Worm (Caenorhabditis elegans): Measurements from ENCODE around the gene znf-474.

Gene znf-474

ce11 chrX:12160002-12160690 is 10.4 kb downstream of the znf-474 start, which contains the start of gene F57G12.2:
TSS of gene F57G12.2 (minus strand) at chrX:12160052.
- TF ChIP-seq ztf-4 (tag; optimal IDR thresholded peaks at IDR 0.05): peak; percentile 24
- no peak for TF ChIP-seq nhr-11 (tag; optimal IDR thresholded peaks at IDR 0.05)
- TF ChIP-seq nhr-85 (tag): peak; percentile 73
- TF ChIP-seq blmp-1 (tag; optimal IDR thresholded peaks at IDR 0.05): peak; percentile 54
- TF ChIP-seq fos-1 (tag; optimal IDR thresholded peaks at IDR 0.05): no peak
- no peak for TF ChIP-seq xbp-1 (tag; optimal IDR thresholded peaks at IDR 0.05)
- no peak for TF ChIP-seq unc-98 (GFP tag; IDR thresholded peaks at IDR 0.05)
- no peak for TF ChIP-seq zip-4 (GFP tag; optimal IDR thresholded peaks at IDR 0.05)
- no peak for TF ChIP-seq aly-2 (tag; optimal IDR thresholded peaks at IDR 0.05)
- TF ChIP-seq ztf-11 (tag; optimal IDR thresholded peaks at IDR 0.05): no peak
- no peak for TF ChIP-seq dsc-1 (tag; optimal IDR thresholded peaks at IDR 0.05)
- no peak for TF ChIP-seq nhr-71 (tag; optimal IDR thresholded peaks at IDR 0.05)
- TF ChIP-seq pax-3 (tag; optimal IDR thresholded peaks at IDR 0.05): no peak
- TF ChIP-seq unc-86 (tag; optimal IDR thresholded peaks at IDR 0.05): no peak
- peak; percentile 71; the same call in 1 of the 2 replicates for TF ChIP-seq grh-1 (GFP tag; IDR thresholded peaks at IDR 0.05)
- TF ChIP-seq rnt-1 (tag; optimal IDR thresholded peaks at IDR 0.05): no peak

- TF ChIP-seq sup-37 (GFP tag; optimal IDR thresholded peaks at IDR 0.05) (no peak), aha-1 (tag; optimal IDR thresholded peaks at IDR 0.05) (no peak), unc-98 (GFP tag; IDR thresholded peaks at IDR 0.05) (no peak), efl-1 (optimal IDR thresholded peaks at IDR 0.05) (no peak), efl-1 (GFP tag; optimal IDR thresholded peaks at IDR 0.05 in 1 of 2) (peak in 1 of 2 experiments; percentile 13), lin-14 (GFP tag; optimal IDR thresholded peaks at IDR 0.05) (no peak), nhr-90 (tag; optimal IDR thresholded peaks at IDR 0.05; ENCODE audit: poor library complexity) (no peak), nhr-28 (tag; optimal IDR thresholded peaks at IDR 0.05) (no peak)
These were observed 12.9 kb downstream of the znf-474 start for ce11 chrX:12162659-12163058.

ce11 chrX:12164047-12164446 is 14.3 kb downstream of the znf-474 start:
- TF ChIP-seq hpl-2 (GFP tag; optimal IDR thresholded peaks at IDR 0.05) (no peak), lsy-2 (tag; optimal IDR thresholded peaks at IDR 0.05) (peak in 1 of 2 experiments; percentile 22), alr-1 (tag; optimal IDR thresholded peaks at IDR 0.05; ENCODE audit: borderline replicate concordance) (no peak), nhr-85 (tag) (peak; percentile 86), pag-3 (tag; optimal IDR thresholded peaks at IDR 0.05; ENCODE audit: borderline replicate concordance, insufficient read depth) (no peak), lin-14 (GFP tag; optimal IDR thresholded peaks at IDR 0.05) (peak; percentile 25), blmp-1 (tag; optimal IDR thresholded peaks at IDR 0.05) (peak; percentile 15), grh-1 (GFP tag; IDR thresholded peaks at IDR 0.05) (peak; percentile 87), elt-3 (tag; optimal IDR thresholded peaks at IDR 0.05) (no peak)

- TF ChIP-seq fkh-10 (GFP tag; optimal IDR thresholded peaks at IDR 0.05) (no peak), dsc-1 (tag; optimal IDR thresholded peaks at IDR 0.05) (peak; percentile 30)
These were observed 15.2 kb downstream of the znf-474 start for ce11 chrX:12164943-12165342.

ce11 chrX:12167632-12168377 is 18.1 kb downstream of the znf-474 start:
- peak; percentile 19 for TF ChIP-seq C16A3.4 (tag; optimal IDR thresholded peaks at IDR 0.05)
- TF ChIP-seq pag-3 (tag; optimal IDR thresholded peaks at IDR 0.05; ENCODE audit: borderline replicate concordance, insufficient read depth): peak; percentile 24
- TF ChIP-seq sox-4 (tag; optimal IDR thresholded peaks at IDR 0.05): no peak
- peak; percentile 49 for TF ChIP-seq rnt-1 (tag; optimal IDR thresholded peaks at IDR 0.05)
- TF ChIP-seq nhr-20 (tag; optimal IDR thresholded peaks at IDR 0.05): peak; percentile 80
- TF ChIP-seq snu-23 (GFP tag; optimal IDR thresholded peaks at IDR 0.05): peak; percentile 47
- peak; percentile 43 for TF ChIP-seq blmp-1 (tag; optimal IDR thresholded peaks at IDR 0.05)
- no peak for TF ChIP-seq ceh-8 (GFP tag; optimal IDR thresholded peaks at IDR 0.05)
- peak in 1 of 2 experiments; percentile 66 for TF ChIP-seq mdl-1 (tag; optimal IDR thresholded peaks at IDR 0.05)
- TF ChIP-seq C04F5.9 (tag; optimal IDR thresholded peaks at IDR 0.05): no peak
- TF ChIP-seq nhr-90 (tag; optimal IDR thresholded peaks at IDR 0.05; ENCODE audit: poor library complexity): peak; percentile 6
- peak in 1 of 2 experiments; percentile 55 for TF ChIP-seq ztf-11 (tag; optimal IDR thresholded peaks at IDR 0.05)
- peak; percentile 50 for TF ChIP-seq lin-14 (GFP tag; optimal IDR thresholded peaks at IDR 0.05)
- TF ChIP-seq lsy-2 (tag; optimal IDR thresholded peaks at IDR 0.05): peak in 1 of 2 experiments; percentile 35
- no peak for TF ChIP-seq pax-3 (tag; optimal IDR thresholded peaks at IDR 0.05)
- TF ChIP-seq nhr-76 (tag; optimal IDR thresholded peaks at IDR 0.05): no peak
- peak; percentile 55 for TF ChIP-seq nhr-71 (tag; optimal IDR thresholded peaks at IDR 0.05)

All from whole organism, L1 larva.